Fruit fly (Drosophila melanogaster): ENCODE results near the gene CG42788.

The CG42788 gene

dm6 chr3R:15145491-15145890 lies 13.8 kb upstream of the CG42788 start (continued):
- TF ChIP-seq h (optimal IDR thresholded peaks at IDR 0.05) (no peak), CG13775 (GFP tag; optimal IDR thresholded peaks at IDR 0.05) (peak; percentile 2), Sox100B (GFP tag; optimal IDR thresholded peaks at IDR 0.05) (no peak), CG8765 (GFP tag; IDR thresholded peaks at IDR 0.05) (no peak), Adf1 (GFP tag; IDR thresholded peaks at IDR 0.05) (peak; percentile 31; the same call in 1 of the 2 replicates), croc (GFP tag; conservative IDR thresholded peaks at IDR 0.05) (peak; percentile 40; the same call in 1 of the 3 replicates), lola (GFP tag; optimal IDR thresholded peaks at IDR 0.05) (peak in 1 of 3 experiments; percentile 30), CG7928 (GFP tag; optimal IDR thresholded peaks at IDR 0.05) (no peak), tx (GFP tag; optimal IDR thresholded peaks at IDR 0.05) (no peak), gsb-n (tag; optimal IDR thresholded peaks at IDR 0.05) (peak; percentile 33), BtbVII (GFP tag; optimal IDR thresholded peaks at IDR 0.05) (no peak), CG17328 (GFP tag; IDR thresholded peaks at IDR 0.05) (0 out of 2 replicates have a peak, but pooled peaks have one; percentile 44), CG9932 (GFP tag; IDR thresholded peaks at IDR 0.05) (0 out of 2 replicates have a peak, but pooled peaks have one; percentile 14), CG4617 (GFP tag; optimal IDR thresholded peaks at IDR 0.05; ENCODE audit: borderline replicate concordance) (no peak), shn (GFP tag; optimal IDR thresholded peaks at IDR 0.05) (no peak), CG8478 (optimal IDR thresholded peaks at IDR 0.05) (no peak), Nf-YC (tag; optimal IDR thresholded peaks at IDR 0.05) (peak; percentile 4), jigr1 (GFP tag; IDR thresholded peaks at IDR 0.05) (no peak), mirr (GFP tag; optimal IDR thresholded peaks at IDR 0.05) (no peak), CG7372 (GFP tag; IDR thresholded peaks at IDR 0.05) (no peak; the same call in 1 of the 2 replicates), CG10147 (GFP tag; optimal IDR thresholded peaks at IDR 0.05) (no peak), CG17359 (tag; optimal IDR thresholded peaks at IDR 0.05) (peak; percentile 47), CG14441 (GFP tag; IDR thresholded peaks at IDR 0.05) (peak; percentile 64), bab2 (GFP tag; optimal IDR thresholded peaks at IDR 0.05) (peak; percentile 12), row (GFP tag; IDR thresholded peaks at IDR 0.05) (peak; percentile 82), CG1603 (tag; optimal IDR thresholded peaks at IDR 0.05) (no peak), exex (tag; optimal IDR thresholded peaks at IDR 0.05) (no peak), mld (GFP tag; IDR thresholded peaks at IDR 0.05; ENCODE audit: partially characterized antibody) (no peak), bbx (GFP tag; IDR thresholded peaks at IDR 0.05; ENCODE audit: partially characterized antibody) (no peak), crc (GFP tag; optimal IDR thresholded peaks at IDR 0.05) (no peak), kah (GFP tag; optimal IDR thresholded peaks at IDR 0.05) (no peak), Dip2 (GFP tag; IDR thresholded peaks at IDR 0.05) (no peak), Myb (GFP tag; optimal IDR thresholded peaks at IDR 0.05) (no peak), salm (tag; optimal IDR thresholded peaks at IDR 0.05) (peak; percentile 21), her (GFP tag; optimal IDR thresholded peaks at IDR 0.05) (no peak), dysf (GFP tag; IDR thresholded peaks at IDR 0.05) (peak; percentile 79), CG2712 (tag; optimal IDR thresholded peaks at IDR 0.05) (peak; percentile 80), CTCF (GFP tag; optimal IDR thresholded peaks at IDR 0.05) (no peak), sd (tag; optimal IDR thresholded peaks at IDR 0.05) (peak; percentile 29), CG17912 (GFP tag; optimal IDR thresholded peaks at IDR 0.05) (no peak), Sox102F (GFP tag; optimal IDR thresholded peaks at IDR 0.05) (peak; percentile 68), CG15269 (tag; optimal IDR thresholded peaks at IDR 0.05) (peak; percentile 55), CG16815 (GFP tag; optimal IDR thresholded peaks at IDR 0.05) (no peak), sug (tag; optimal IDR thresholded peaks at IDR 0.05) (peak; percentile 39), sens (GFP tag) (peak; percentile 62), CG10979 (tag; optimal IDR thresholded peaks at IDR 0.05) (peak; percentile 45), CG6813 (GFP tag; optimal IDR thresholded peaks at IDR 0.05) (peak; percentile 49), grn (GFP tag; optimal IDR thresholded peaks at IDR 0.05) (peak; percentile 6), ind (GFP tag; optimal IDR thresholded peaks at IDR 0.05) (peak; percentile 57), CG16779 (GFP tag; IDR thresholded peaks at IDR 0.05) (no peak), CG17361 (GFP tag; IDR thresholded peaks at IDR 0.05) (peak; percentile 68), CG43689 (GFP tag; IDR thresholded peaks at IDR 0.05) (no peak), btn (GFP tag; optimal IDR thresholded peaks at IDR 0.05) (no peak)
